Worm (Caenorhabditis elegans) whole organism, dauer: Measurements from ENCODE around the gene C23G10.1.

Source experiments
- unc-62 ChIP-seq: sonication (generic microtip); optimal IDR thresholded peaks from 2 replicates; lab custom pipeline; 2017; ENCODE audit warnings: missing biosample characterization, missing genetic modification reagents, missing genetic modification characterization

C23G10.1 gene

ce11 chrIII:6208984-6209383, at the start of gene C23G10.1:
Gene C23G10.1 (plus strand): TSS chrIII:6209284.
- no peak for TF ChIP-seq unc-62 (GFP tag; lab: Kevin White, UChicago)

- TF ChIP-seq unc-62 (GFP tag; lab: Kevin White, UChicago), result no peak
These were observed 45.7 kb upstream of the C23G10.1 start for ce11 chrIII:6163381-6163780.

ce11 chrIII:6164253-6164971, 44.7 kb upstream of the C23G10.1 start, which contains the start of gene F42A10.9:
Gene F42A10.9 (plus strand): TSS chrIII:6164573.
- TF ChIP-seq unc-62 (GFP tag; lab: Kevin White, UChicago), result no peak

ce11 chrIII:6165240-6165639, 43.8 kb upstream of the C23G10.1 start:
- TF ChIP-seq unc-62 (GFP tag; lab: Kevin White, UChicago), result no peak

- no peak for TF ChIP-seq unc-62 (GFP tag; lab: Kevin White, UChicago)
These were observed 42.5 kb upstream of the C23G10.1 start for ce11 chrIII:6166634-6167033.

- no peak for TF ChIP-seq unc-62 (GFP tag; lab: Kevin White, UChicago)
These were observed 40.4 kb upstream of the C23G10.1 start, which contains the start of gene efk-1 for ce11 chrIII:6168497-6169227. Gene efk-1 (minus strand): TSS chrIII:6168547.

ce11 chrIII:6170038-6170437, 39.0 kb upstream of the C23G10.1 start:
- no peak for TF ChIP-seq unc-62 (GFP tag; lab: Kevin White, UChicago)

- no peak for TF ChIP-seq unc-62 (GFP tag; lab: Kevin White, UChicago)
These were observed 36.0 kb upstream of the C23G10.1 start, which contains the start of the genes abcf-3 and F42A10.5 for ce11 chrIII:6173020-6173597. Gene abcf-3 (plus strand): TSS chrIII:6173403. Gene F42A10.5 (minus strand): TSS chrIII:6173477.

- no peak for TF ChIP-seq unc-62 (GFP tag; lab: Kevin White, UChicago)
These were observed 32.9 kb upstream of the C23G10.1 start for ce11 chrIII:6176172-6176571.

- TF ChIP-seq unc-62 (GFP tag; lab: Kevin White, UChicago), result no peak
These were observed 32.3 kb upstream of the C23G10.1 start, which contains the start of gene F42A10.6 for ce11 chrIII:6176761-6177160. Gene F42A10.6 (minus strand): TSS chrIII:6176861.

ce11 chrIII:6177631-6178030, 31.5 kb upstream of the C23G10.1 start:
- no peak for TF ChIP-seq unc-62 (GFP tag; lab: Kevin White, UChicago)

ce11 chrIII:6178586-6178985, 30.5 kb upstream of the C23G10.1 start, which contains the start of gene F42A10.7:
Gene F42A10.7 (minus strand): TSS chrIII:6178686.
- no peak for TF ChIP-seq unc-62 (GFP tag; lab: Kevin White, UChicago)

- no peak for TF ChIP-seq unc-62 (GFP tag; lab: Kevin White, UChicago)
These were observed 30.0 kb upstream of the C23G10.1 start for ce11 chrIII:6179062-6179461.

ce11 chrIII:6180294-6180693, 28.8 kb upstream of the C23G10.1 start:
- no peak for TF ChIP-seq unc-62 (GFP tag; lab: Kevin White, UChicago)

- TF ChIP-seq unc-62 (GFP tag; lab: Kevin White, UChicago), result no peak
These were observed 26.0 kb upstream of the C23G10.1 start, which contains the start of gene nas-28 for ce11 chrIII:6183118-6183517. Gene nas-28 (minus strand): TSS chrIII:6183218.

ce11 chrIII:6190810-6191209, 18.3 kb upstream of the C23G10.1 start, which contains the start of gene C23G10.5:
Gene C23G10.5 (plus strand): TSS chrIII:6191110.
- TF ChIP-seq unc-62 (GFP tag; lab: Kevin White, UChicago), result no peak
